Fruit fly (Drosophila melanogaster): ENCODE measurements around the gene CG11656.

DNA sequence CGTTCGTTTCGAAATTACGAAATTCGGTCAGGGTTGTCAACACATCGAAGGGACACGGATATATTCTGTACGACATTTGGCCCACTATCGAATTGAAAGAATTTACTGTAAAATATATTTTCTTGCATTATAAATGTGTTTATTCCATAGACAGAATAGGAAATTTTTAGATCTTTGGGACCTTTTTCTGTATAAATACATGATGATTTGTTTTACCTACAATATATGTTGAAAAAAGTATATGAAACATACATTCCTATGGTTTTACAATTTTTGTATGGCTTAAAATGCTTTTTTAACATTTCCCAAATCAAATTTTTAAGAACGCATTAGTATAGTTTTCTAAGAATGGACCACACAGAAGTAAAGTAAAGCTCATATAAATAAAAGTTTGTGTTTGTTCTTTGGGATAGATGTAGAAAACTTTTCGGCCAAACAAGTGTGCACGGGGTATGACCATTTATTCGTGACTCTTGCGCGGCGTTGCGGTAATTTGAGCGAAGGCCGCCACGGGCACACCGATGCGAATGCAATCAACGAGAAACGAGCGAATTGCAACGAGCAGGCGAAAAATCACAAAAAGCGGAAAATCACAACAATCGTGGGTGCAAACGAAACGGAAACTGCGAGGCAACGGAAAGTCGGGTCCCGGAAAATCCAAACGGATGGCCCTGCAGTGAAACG, 12.0 kb upstream of the CG11656 start, which contains the start of the genes CG17327, CG44194 and CG7518:
- no peak for TF ChIP-seq h (optimal IDR thresholded peaks at IDR 0.05)
- no peak for TF ChIP-seq insv (optimal IDR thresholded peaks at IDR 0.05)
- TF ChIP-seq Myc (optimal IDR thresholded peaks at IDR 0.05), result no peak
- TF ChIP-seq psq (optimal IDR thresholded peaks at IDR 0.05), result no peak
- no peak for TF ChIP-seq ttk (optimal IDR thresholded peaks at IDR 0.05)
- TF ChIP-seq Sin3A (optimal IDR thresholded peaks at IDR 0.05), result no peak
